Worm (Caenorhabditis elegans): ENCODE results near the gene spt-4.

Gene spt-4

ce11 chrIII:41484-41883 lies 28.1 kb downstream of the spt-4 start:
- TF ChIP-seq M03D4.4 (tag; optimal IDR thresholded peaks at IDR 0.05), result no peak
- TF ChIP-seq nhr-2 (tag; optimal IDR thresholded peaks at IDR 0.05), result no peak
- no peak for TF ChIP-seq elt-3 (tag; optimal IDR thresholded peaks at IDR 0.05)
- TF ChIP-seq snpc-4 (tag; optimal IDR thresholded peaks at IDR 0.05), result no peak
- TF ChIP-seq mls-2 (tag; optimal IDR thresholded peaks at IDR 0.05), result no peak
- no peak for TF ChIP-seq sem-2 (GFP tag; optimal IDR thresholded peaks at IDR 0.05)
- no peak for TF ChIP-seq ham-2 (GFP tag; optimal IDR thresholded peaks at IDR 0.05)
- TF ChIP-seq pha-4 (tag; optimal IDR thresholded peaks at IDR 0.05), result no peak
- no peak for TF ChIP-seq elt-1 (tag; optimal IDR thresholded peaks at IDR 0.05; ENCODE audit: borderline replicate concordance, insufficient read depth)

DNA sequence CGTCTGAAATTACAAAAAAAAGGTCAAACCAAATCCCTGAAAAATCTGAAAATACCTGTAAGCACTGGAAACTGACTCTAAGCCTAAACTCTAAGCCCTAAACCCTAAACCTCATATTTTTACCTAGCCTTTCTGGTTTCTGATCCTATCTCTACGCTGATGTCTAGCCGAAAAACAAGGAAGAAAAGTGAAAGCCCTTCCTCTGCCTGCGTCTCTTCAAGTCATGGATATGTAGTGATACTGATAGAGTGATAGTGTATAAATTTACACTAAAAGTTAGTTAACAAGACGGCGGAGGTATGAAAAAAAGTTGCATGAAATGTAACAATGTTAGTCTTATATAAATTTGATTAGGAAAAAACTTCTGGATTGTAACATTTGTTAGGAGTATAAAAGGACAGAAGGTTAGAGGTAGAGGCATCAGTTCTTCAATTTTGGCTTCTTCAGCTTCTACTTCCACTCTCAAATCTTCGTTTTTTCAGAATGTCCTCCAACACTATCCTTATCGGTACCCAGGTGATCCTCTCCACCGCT lies 28.9 kb downstream of the spt-4 start, which contains the start of gene col-88:
Gene col-88 (plus strand): TSS at position 484 of the 534 bp plus-strand sequence.
- TF ChIP-seq ceh-43 (GFP tag; optimal IDR thresholded peaks at IDR 0.05) (no peak), blmp-1 (tag; optimal IDR thresholded peaks at IDR 0.05) (peak; percentile 9)

ce11 chrIII:39516-39915 lies 30.0 kb downstream of the spt-4 start:
- TF ChIP-seq mls-2 (tag; optimal IDR thresholded peaks at IDR 0.05), result peak; percentile 42
- TF ChIP-seq ceh-43 (GFP tag; optimal IDR thresholded peaks at IDR 0.05), result peak; percentile 77
- peak; percentile 85 for TF ChIP-seq ham-2 (GFP tag; optimal IDR thresholded peaks at IDR 0.05)
- TF ChIP-seq snpc-4 (tag; optimal IDR thresholded peaks at IDR 0.05), result no peak
- peak; percentile 59 for TF ChIP-seq nhr-2 (tag; optimal IDR thresholded peaks at IDR 0.05)

DNA sequence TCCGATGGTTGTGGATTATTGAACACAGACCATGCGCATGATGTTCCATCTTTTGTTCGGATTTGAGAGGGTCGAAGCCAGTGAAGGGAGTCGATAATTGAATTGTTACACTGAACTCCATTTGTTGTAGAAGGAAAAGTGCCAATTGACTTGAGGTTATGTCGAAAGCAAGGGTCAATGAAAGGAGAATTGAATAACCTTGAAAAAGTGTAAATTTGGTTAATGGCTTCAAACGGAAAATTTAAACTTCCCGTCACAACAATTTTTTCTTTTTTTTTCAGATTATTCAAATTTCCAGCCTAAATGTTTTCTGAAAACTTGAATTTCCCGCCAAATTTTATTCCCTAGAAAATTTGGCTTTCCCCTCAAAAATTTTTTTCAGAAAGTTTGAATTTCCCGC lies 31.4 kb downstream of the spt-4 start, which contains the start of gene clp-10:
Gene clp-10 (minus strand): TSS at position 101 of the 400 bp plus-strand sequence.
- no peak for TF ChIP-seq snpc-4 (tag; optimal IDR thresholded peaks at IDR 0.05)
- TF ChIP-seq unc-62 (GFP tag; optimal IDR thresholded peaks at IDR 0.05), result no peak
- no peak for TF ChIP-seq elt-3 (tag; optimal IDR thresholded peaks at IDR 0.05)
- TF ChIP-seq bed-3 (GFP tag; optimal IDR thresholded peaks at IDR 0.05), result no peak
- TF ChIP-seq nhr-237 (tag; optimal IDR thresholded peaks at IDR 0.05), result no peak
- no peak for TF ChIP-seq lin-32 (GFP tag; optimal IDR thresholded peaks at IDR 0.05)
- no peak for TF ChIP-seq flh-1 (GFP tag; optimal IDR thresholded peaks at IDR 0.05)
- TF ChIP-seq nhr-76 (tag; optimal IDR thresholded peaks at IDR 0.05), result no peak
- no peak for TF ChIP-seq nhr-28 (tag; optimal IDR thresholded peaks at IDR 0.05)
- TF ChIP-seq M03D4.4 (tag; optimal IDR thresholded peaks at IDR 0.05), result no peak
- no peak for TF ChIP-seq ces-1 (GFP tag; optimal IDR thresholded peaks at IDR 0.05)
- no peak for TF ChIP-seq blmp-1 (tag; optimal IDR thresholded peaks at IDR 0.05)
- TF ChIP-seq nhr-2 (tag; optimal IDR thresholded peaks at IDR 0.05), result no peak
- TF ChIP-seq ceh-83 (GFP tag; optimal IDR thresholded peaks at IDR 0.05), result no peak
- TF ChIP-seq unc-120 (tag; optimal IDR thresholded peaks at IDR 0.05; ENCODE audit: poor library complexity, severe bottlenecking), result no peak

DNA sequence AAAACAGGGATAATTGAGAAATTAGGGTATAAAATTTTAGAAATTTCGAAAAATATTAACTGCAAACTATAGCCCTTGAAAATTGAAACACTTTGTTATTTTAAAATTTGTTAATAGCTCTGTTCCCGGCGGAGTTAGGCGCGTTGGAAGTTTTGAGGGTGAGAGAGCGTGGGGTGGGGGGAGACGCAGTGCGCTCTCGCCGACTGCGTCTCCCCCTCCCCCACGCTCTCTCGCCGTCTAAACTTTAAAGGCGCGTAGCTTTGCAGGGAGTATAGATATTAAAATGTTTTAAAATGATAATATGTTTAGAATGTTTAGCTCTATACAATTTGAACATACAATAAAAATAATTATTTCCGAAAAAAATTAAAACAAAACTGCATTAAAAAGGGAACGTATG lies 36.3 kb downstream of the spt-4 start:
- TF ChIP-seq lsy-2 (tag; optimal IDR thresholded peaks at IDR 0.05) (no peak), M03D4.4 (tag; optimal IDR thresholded peaks at IDR 0.05) (no peak), tbx-8 (GFP tag; optimal IDR thresholded peaks at IDR 0.05) (no peak), cnd-1 (tag; optimal IDR thresholded peaks at IDR 0.05) (no peak), nhr-76 (tag; optimal IDR thresholded peaks at IDR 0.05) (no peak), sem-2 (GFP tag; optimal IDR thresholded peaks at IDR 0.05) (no peak), nhr-2 (tag; optimal IDR thresholded peaks at IDR 0.05) (no peak), mab-5 (tag; optimal IDR thresholded peaks at IDR 0.05) (no peak), ceh-39 (tag; optimal IDR thresholded peaks at IDR 0.05) (no peak), sptf-1 (tag; optimal IDR thresholded peaks at IDR 0.05) (no peak), snpc-4 (tag; optimal IDR thresholded peaks at IDR 0.05) (no peak)

- TF ChIP-seq nhr-237 (tag; optimal IDR thresholded peaks at IDR 0.05), result no peak
- no peak for TF ChIP-seq ceh-83 (GFP tag; optimal IDR thresholded peaks at IDR 0.05)
- no peak for TF ChIP-seq mls-2 (tag; optimal IDR thresholded peaks at IDR 0.05)
- TF ChIP-seq zip-8 (tag; optimal IDR thresholded peaks at IDR 0.05), result no peak
- TF ChIP-seq nhr-28 (tag; optimal IDR thresholded peaks at IDR 0.05), result no peak
- no peak for TF ChIP-seq nhr-2 (tag; optimal IDR thresholded peaks at IDR 0.05)
- no peak for TF ChIP-seq unc-120 (tag; optimal IDR thresholded peaks at IDR 0.05; ENCODE audit: poor library complexity, severe bottlenecking)
- TF ChIP-seq M03D4.4 (tag; optimal IDR thresholded peaks at IDR 0.05), result no peak
- TF ChIP-seq ceh-39 (tag; optimal IDR thresholded peaks at IDR 0.05), result no peak
Measured at ce11 chrIII:31600-31999, 38.0 kb downstream of the spt-4 start.
